Worm (Caenorhabditis elegans): ENCODE data around the gene F14D2.7.
"Not testable (repeated sequence)": the region's sequence is repeated elsewhere in the genome, so short reads cannot be mapped to it uniquely, and the experiment has no call there.

Gene F14D2.7

ce11 chrII:3318839-3319238, 19.6 kb downstream of the F14D2.7 start:
- TF ChIP-seq klf-2 (GFP tag; conservative IDR thresholded peaks at IDR 0.05) (no peak), med-1 (GFP tag; optimal IDR thresholded peaks at IDR 0.05; ENCODE audit: insufficient read depth) (no peak), tab-1 (GFP tag; IDR thresholded peaks at IDR 0.05) (no peak), ref-1 (GFP tag; conservative IDR thresholded peaks at IDR 0.05) (no peak), T22C8.4 (GFP tag; IDR thresholded peaks at IDR 0.05) (no peak), ztf-29 (GFP tag; IDR thresholded peaks at IDR 0.05) (no peak), ztf-23 (GFP tag; IDR thresholded peaks at IDR 0.05) (no peak), flt-1 (GFP tag; IDR thresholded peaks at IDR 0.05) (no peak)

- no peak for TF ChIP-seq ztf-23 (GFP tag; IDR thresholded peaks at IDR 0.05)
- TF ChIP-seq klf-2 (GFP tag; conservative IDR thresholded peaks at IDR 0.05), result no peak
- no peak for TF ChIP-seq ztf-29 (GFP tag; IDR thresholded peaks at IDR 0.05)
- no peak for TF ChIP-seq ref-1 (GFP tag; conservative IDR thresholded peaks at IDR 0.05)
- TF ChIP-seq med-1 (GFP tag; optimal IDR thresholded peaks at IDR 0.05; ENCODE audit: insufficient read depth), result no peak
- TF ChIP-seq flt-1 (GFP tag; IDR thresholded peaks at IDR 0.05), result no peak
- no peak for TF ChIP-seq T22C8.4 (GFP tag; IDR thresholded peaks at IDR 0.05)
- no peak for TF ChIP-seq cog-1 (tag; optimal IDR thresholded peaks at IDR 0.05)
- no peak for TF ChIP-seq tab-1 (GFP tag; IDR thresholded peaks at IDR 0.05)
These were observed 25.0 kb downstream of the F14D2.7 start, which contains the start of gene F39E9.6 for ce11 chrII:3313442-3313841. F39E9.6 (minus strand) TSS chrII:3313542.

ce11 chrII:3310957-3311657, 27.3 kb downstream of the F14D2.7 start:
- no peak for TF ChIP-seq tab-1 (GFP tag; IDR thresholded peaks at IDR 0.05)
- no peak for TF ChIP-seq cog-1 (tag; optimal IDR thresholded peaks at IDR 0.05)
- TF ChIP-seq ztf-29 (GFP tag; IDR thresholded peaks at IDR 0.05), result no peak
- no peak for TF ChIP-seq flt-1 (GFP tag; IDR thresholded peaks at IDR 0.05)
- TF ChIP-seq T22C8.4 (GFP tag; IDR thresholded peaks at IDR 0.05), result peak; percentile 48
- TF ChIP-seq ztf-23 (GFP tag; IDR thresholded peaks at IDR 0.05), result no peak
- no peak for TF ChIP-seq med-1 (GFP tag; optimal IDR thresholded peaks at IDR 0.05; ENCODE audit: insufficient read depth)

- TF ChIP-seq med-1 (GFP tag; optimal IDR thresholded peaks at IDR 0.05; ENCODE audit: insufficient read depth) (no peak), T22C8.4 (GFP tag; IDR thresholded peaks at IDR 0.05) (peak; percentile 32; the same call in 1 of the 2 replicates), flt-1 (GFP tag; IDR thresholded peaks at IDR 0.05) (no peak), cog-1 (tag; optimal IDR thresholded peaks at IDR 0.05) (peak; percentile 12)
These were observed 34.9 kb downstream of the F14D2.7 start for ce11 chrII:3303582-3303981.

- TF ChIP-seq tab-1 (GFP tag; IDR thresholded peaks at IDR 0.05) (no peak), med-1 (GFP tag; optimal IDR thresholded peaks at IDR 0.05; ENCODE audit: insufficient read depth) (no peak), T22C8.4 (GFP tag; IDR thresholded peaks at IDR 0.05) (no peak), ztf-23 (GFP tag; IDR thresholded peaks at IDR 0.05) (no peak), cog-1 (tag; optimal IDR thresholded peaks at IDR 0.05) (no peak), ref-1 (GFP tag; conservative IDR thresholded peaks at IDR 0.05) (no peak), flt-1 (GFP tag; IDR thresholded peaks at IDR 0.05) (no peak), klf-2 (GFP tag; conservative IDR thresholded peaks at IDR 0.05) (no peak), ztf-29 (GFP tag; IDR thresholded peaks at IDR 0.05) (no peak)
These were observed 39.0 kb downstream of the F14D2.7 start, which contains the start of gene btb-22 for ce11 chrII:3299457-3299856. btb-22 (plus strand) TSS chrII:3299757.

- no peak for TF ChIP-seq ztf-23 (GFP tag; IDR thresholded peaks at IDR 0.05)
- TF ChIP-seq T22C8.4 (GFP tag; IDR thresholded peaks at IDR 0.05), result no peak
- TF ChIP-seq med-1 (GFP tag; optimal IDR thresholded peaks at IDR 0.05; ENCODE audit: insufficient read depth), result no peak
- no peak for TF ChIP-seq ztf-29 (GFP tag; IDR thresholded peaks at IDR 0.05)
- TF ChIP-seq cog-1 (tag; optimal IDR thresholded peaks at IDR 0.05), result no peak
- no peak for TF ChIP-seq klf-2 (GFP tag; conservative IDR thresholded peaks at IDR 0.05)
These were observed 40.5 kb downstream of the F14D2.7 start, which contains the start of gene btb-18 for ce11 chrII:3297914-3298313. btb-18 (plus strand) TSS chrII:3298214.

- no peak for TF ChIP-seq tab-1 (GFP tag; IDR thresholded peaks at IDR 0.05)
- TF ChIP-seq ref-1 (GFP tag; conservative IDR thresholded peaks at IDR 0.05), result no peak
- TF ChIP-seq klf-2 (GFP tag; conservative IDR thresholded peaks at IDR 0.05), result no peak
- no peak for TF ChIP-seq T22C8.4 (GFP tag; IDR thresholded peaks at IDR 0.05)
- no peak for TF ChIP-seq med-1 (GFP tag; optimal IDR thresholded peaks at IDR 0.05; ENCODE audit: insufficient read depth)
- no peak for TF ChIP-seq ztf-29 (GFP tag; IDR thresholded peaks at IDR 0.05)
- TF ChIP-seq flt-1 (GFP tag; IDR thresholded peaks at IDR 0.05), result no peak
- TF ChIP-seq cog-1 (tag; optimal IDR thresholded peaks at IDR 0.05), result no peak
- no peak for TF ChIP-seq ztf-23 (GFP tag; IDR thresholded peaks at IDR 0.05)
These were observed 41.8 kb downstream of the F14D2.7 start, which contains the start of gene btb-16 for ce11 chrII:3296644-3297043. btb-16 (plus strand) TSS chrII:3296883.

ce11 chrII:3295193-3295592, 43.3 kb downstream of the F14D2.7 start, which contains the start of gene btb-17:
btb-17 (plus strand) TSS chrII:3295405.
- TF ChIP-seq tab-1 (GFP tag; IDR thresholded peaks at IDR 0.05) (no peak), ref-1 (GFP tag; conservative IDR thresholded peaks at IDR 0.05) (no peak), klf-2 (GFP tag; conservative IDR thresholded peaks at IDR 0.05) (no peak), ztf-29 (GFP tag; IDR thresholded peaks at IDR 0.05) (no peak), flt-1 (GFP tag; IDR thresholded peaks at IDR 0.05) (no peak), ztf-23 (GFP tag; IDR thresholded peaks at IDR 0.05) (no peak), T22C8.4 (GFP tag; IDR thresholded peaks at IDR 0.05) (no peak), cog-1 (tag; optimal IDR thresholded peaks at IDR 0.05) (no peak), med-1 (GFP tag; optimal IDR thresholded peaks at IDR 0.05; ENCODE audit: insufficient read depth) (no peak)

ce11 chrII:3290544-3290943, 47.9 kb downstream of the F14D2.7 start, which contains the start of gene F39E9.14:
F39E9.14 (minus strand) TSS chrII:3290644.
- TF ChIP-seq cog-1 (tag; optimal IDR thresholded peaks at IDR 0.05); ref-1 (GFP tag; conservative IDR thresholded peaks at IDR 0.05); flt-1 (GFP tag; IDR thresholded peaks at IDR 0.05): not testable (repeated sequence)

All from whole organism, midembryonic.